Fruit fly (Drosophila melanogaster) whole organism, prepupa: ENCODE measurements around the gene CG3546.

ENCODE experiments used
- CG6808 ChIP-seq: fragments of 200-800 bp; sonication (Bioruptor generic); optimal IDR thresholded peaks from 3 replicates; lab custom pipeline; 2017; ENCODE audit warnings: missing biosample characterization, missing genetic modification characterization, mild to moderate bottlenecking, moderate library complexity, missing genetic modification reagents
- CG8632 ChIP-seq: fragments of 200-800 bp; sonication (Bioruptor generic); optimal IDR thresholded peaks from 3 replicates; lab custom pipeline; 2016; ENCODE audit warnings: missing biosample characterization, missing genetic modification characterization
- Hr38 ChIP-seq: sonication (Bioruptor generic); optimal IDR thresholded peaks from 2 replicates; lab custom pipeline; 2016; ENCODE audit warnings: missing biosample characterization, missing genetic modification characterization
- Hr39 ChIP-seq: fragments of 200-800 bp; sonication (Bioruptor generic); optimal IDR thresholded peaks from 2 replicates; lab custom pipeline; 2016; ENCODE audit warnings: missing biosample characterization, missing genetic modification characterization
- Hr4 ChIP-seq: fragments of 200-800 bp; sonication (Bioruptor generic); optimal IDR thresholded peaks from 3 replicates; lab custom pipeline; 2016; ENCODE audit warnings: missing biosample characterization, missing genetic modification characterization
- dac ChIP-seq: fragments of 200-800 bp; sonication (Bioruptor generic); optimal IDR thresholded peaks from 2 replicates; lab custom pipeline; 2017; ENCODE audit warnings: missing biosample characterization, mild to moderate bottlenecking, missing genetic modification characterization
- fd85E ChIP-seq: fragments of 200-800 bp; sonication (Bioruptor generic); optimal IDR thresholded peaks from 3 replicates; lab custom pipeline; 2016; ENCODE audit warnings: missing biosample characterization, missing genetic modification characterization

DNA sequence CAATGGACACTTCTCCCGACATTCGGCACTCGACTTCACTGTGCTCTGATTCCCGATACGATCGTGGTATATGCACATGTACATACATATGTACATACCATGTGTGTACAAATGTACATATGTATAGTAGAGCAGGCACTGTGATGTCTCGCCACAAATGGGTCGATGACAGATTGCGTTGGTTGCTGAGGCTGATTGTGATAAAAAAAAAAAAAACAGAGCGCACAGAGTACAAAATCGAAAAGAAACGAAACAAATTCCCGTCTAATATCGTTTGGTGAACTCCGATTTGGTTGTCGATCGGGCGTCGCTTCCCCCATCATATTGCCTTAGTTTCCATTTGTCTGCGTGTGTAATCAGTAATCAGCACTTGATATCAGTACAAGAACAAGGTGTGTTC lies 2.0 kb upstream of the CG3546 start:
- TF ChIP-seq CG8632 (GFP tag; lab: Kevin White, UChicago) (no peak), Hr4 (GFP tag; lab: Kevin White, UChicago) (no peak), dac (GFP tag; lab: Kevin White, UChicago) (no peak), CG6808 (GFP tag; lab: Kevin White, UChicago) (no peak), fd85E (GFP tag; lab: Kevin White, UChicago) (no peak), Hr39 (GFP tag; lab: Kevin White, UChicago) (no peak), Hr38 (GFP tag; lab: Kevin White, UChicago) (no peak)
